Worm (Caenorhabditis elegans): ENCODE results near the gene efhd-1.

DNA sequence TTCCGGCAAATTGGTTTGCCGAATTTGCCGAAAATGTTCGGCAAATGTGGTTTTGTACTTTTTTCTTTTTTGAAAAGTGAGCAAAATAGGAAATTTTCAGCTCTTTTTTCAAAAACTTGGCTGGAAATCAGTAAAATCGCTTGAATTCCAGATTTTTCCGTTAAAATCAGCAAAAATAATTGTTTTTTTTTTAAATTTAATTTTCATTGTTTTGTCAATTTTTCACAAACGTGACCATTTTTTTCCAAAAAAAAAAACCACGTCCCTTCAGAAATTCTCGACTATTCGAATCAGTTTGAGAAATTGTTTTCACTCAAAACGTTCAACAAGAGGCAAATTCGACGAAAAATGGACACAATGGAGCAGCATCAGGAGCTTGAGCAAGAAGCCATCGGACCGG lies 41.1 kb upstream of the efhd-1 start, which contains the start of gene K09E4.1:
- TF ChIP-seq mdl-1 (tag; optimal IDR thresholded peaks at IDR 0.05) (no peak), rbr-2 (tag; optimal IDR thresholded peaks at IDR 0.05) (no peak), pqm-1 (tag; optimal IDR thresholded peaks at IDR 0.05) (no peak), attf-4 (tag; optimal IDR thresholded peaks at IDR 0.05) (no peak), nhr-41 (GFP tag; IDR thresholded peaks at IDR 0.05) (no peak), nhr-28 (tag; optimal IDR thresholded peaks at IDR 0.05) (no peak), lin-13 (GFP tag; optimal IDR thresholded peaks at IDR 0.05) (no peak), lin-15B (tag; optimal IDR thresholded peaks at IDR 0.05) (no peak), aha-1 (tag) (no peak)
